Worm (Caenorhabditis elegans) whole organism, L2 larva: Measurements from ENCODE around the gene F40G12.6.

Source experiments
- elt-1 ChIP-seq: fragments of 150-350 bp; optimal IDR thresholded peaks from 2 replicates; lab custom pipeline; 2014; ENCODE audit warnings: missing biosample characterization, missing genetic modification characterization
- ztf-4 ChIP-seq: fragments of 150-350 bp; optimal IDR thresholded peaks from 2 replicates; lab custom pipeline; 2014; ENCODE audit warnings: missing biosample characterization, missing genetic modification characterization

DNA sequence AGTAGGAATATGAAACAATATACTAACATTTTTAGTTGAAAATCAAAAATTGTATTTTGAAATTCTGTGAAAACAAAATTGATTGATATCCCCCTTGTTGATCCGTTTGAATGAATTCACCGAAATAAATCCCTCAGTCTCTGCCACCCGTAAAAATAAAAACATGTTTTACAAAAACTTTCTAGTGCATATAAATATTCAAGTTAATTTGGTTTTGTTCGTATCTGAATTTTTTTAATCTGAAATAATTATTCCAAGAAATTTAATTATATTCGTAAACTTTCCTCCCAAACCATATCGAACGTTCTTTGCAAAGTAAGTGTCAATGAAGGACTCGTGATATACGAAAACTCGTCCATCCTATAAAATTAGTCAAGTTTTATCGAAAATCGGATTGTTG, at the start of gene F40G12.6:
- TF ChIP-seq ztf-4 (tag; lab: Kevin White, UChicago): no peak
- TF ChIP-seq elt-1: no peak
